Fruit fly (Drosophila melanogaster): ENCODE measurements around the gene CG9701.

dm6 chr3L:16697069-16697468, 36.3 kb upstream of the CG9701 start:
- TF ChIP-seq CG5204 (GFP tag; optimal IDR thresholded peaks at IDR 0.05) (no peak), cnc (optimal IDR thresholded peaks at IDR 0.05) (no peak), Crg-1 (GFP tag; optimal IDR thresholded peaks at IDR 0.05) (no peak), bab1 (GFP tag; optimal IDR thresholded peaks at IDR 0.05) (no peak), CG14711 (tag; optimal IDR thresholded peaks at IDR 0.05) (peak; percentile 8), kay (GFP tag; ENCODE audit: borderline replicate concordance) (peak; percentile 28), ovo (GFP tag; optimal IDR thresholded peaks at IDR 0.05) (no peak)

All from whole organism, adult.